Fruit fly (Drosophila melanogaster) whole organism, embryonic: ENCODE results near the gene Vps29.

Experiments
- BEAF-32 ChIP-seq: fragments of 200-800 bp; sonication (Bioruptor generic); optimal IDR thresholded peaks from 3 replicates; lab custom pipeline; 2017; ENCODE audit warnings: missing biosample characterization, missing genetic modification characterization, mild to moderate bottlenecking, moderate library complexity, missing genetic modification reagents
- CG10147 ChIP-seq: fragments of 200-800 bp; sonication (Bioruptor generic); optimal IDR thresholded peaks from 2 replicates; lab custom pipeline; 2019; ENCODE audit warnings: missing biosample characterization, mild to moderate bottlenecking, missing genetic modification characterization, moderate library complexity
- CG10654 ChIP-seq: fragments of 200-800 bp; sonication (Bioruptor generic); optimal IDR thresholded peaks from 2 replicates; lab custom pipeline; 2016; ENCODE audit warnings: missing biosample characterization, missing genetic modification characterization
- CG11695 ChIP-seq: fragments of 200-800 bp; sonication (Bioruptor generic); IDR thresholded peaks from 3 replicates; pipeline ENCODE4 v1.3.6; 2022; ENCODE audit warnings: missing biosample characterization, missing genetic modification characterization
- CG12071 ChIP-seq: fragments of 200-800 bp; sonication (Bioruptor generic); optimal IDR thresholded peaks from 3 replicates; lab custom pipeline; 2018; ENCODE audit warnings: missing biosample characterization, mild to moderate bottlenecking, missing genetic modification characterization
- CG13775 ChIP-seq: fragments of 200-800 bp; sonication (Bioruptor generic); optimal IDR thresholded peaks from 3 replicates; lab custom pipeline; 2017; ENCODE audit warnings: missing biosample characterization, mild to moderate bottlenecking, missing genetic modification characterization
- CG14965 ChIP-seq: fragments of 200-800 bp; sonication (Bioruptor generic); optimal IDR thresholded peaks from 2 replicates; lab custom pipeline; 2016; ENCODE audit warnings: missing biosample characterization, missing genetic modification characterization, borderline replicate concordance
- CG15269 ChIP-seq: fragments of 200-800 bp; sonication (Bioruptor generic); optimal IDR thresholded peaks from 2 replicates; lab custom pipeline; 2018; ENCODE audit warnings: missing biosample characterization, mild to moderate bottlenecking, missing genetic modification characterization, moderate library complexity
- CG17361 ChIP-seq: fragments of 200-800 bp; sonication (Bioruptor generic); IDR thresholded peaks from 3 replicates; pipeline ENCODE4 v1.3.6; 2022; ENCODE audit warnings: missing biosample characterization, missing genetic modification characterization
- CG18262 ChIP-seq: fragments of 200-800 bp; optimal IDR thresholded peaks from 3 replicates; lab custom pipeline; 2019; ENCODE audit warnings: missing biosample characterization, mild to moderate bottlenecking, missing genetic modification characterization, moderate library complexity
- CG18476 ChIP-seq: fragments of 200-800 bp; sonication (Bioruptor generic); optimal IDR thresholded peaks from 2 replicates; lab custom pipeline; 2016; ENCODE audit warnings: missing biosample characterization, mild to moderate bottlenecking, missing genetic modification characterization
- CG18599 ChIP-seq: fragments of 200-800 bp; sonication (Bioruptor generic); optimal IDR thresholded peaks from 3 replicates; lab custom pipeline; 2017; ENCODE audit warnings: missing biosample characterization, missing genetic modification characterization, mild to moderate bottlenecking, moderate library complexity, missing genetic modification reagents
- CG2678 ChIP-seq: fragments of 200-800 bp; sonication (Bioruptor generic); optimal IDR thresholded peaks from 3 replicates; lab custom pipeline; 2019; ENCODE audit warnings: missing biosample characterization, mild to moderate bottlenecking, missing genetic modification characterization, moderate library complexity
- CG30431 ChIP-seq: fragments of 200-800 bp; sonication (Bioruptor generic); optimal IDR thresholded peaks from 2 replicates; lab custom pipeline; 2017; ENCODE audit warnings: missing biosample characterization, missing genetic modification characterization
- CG3281 ChIP-seq: fragments of 200-800 bp; sonication (Bioruptor generic); optimal IDR thresholded peaks from 3 replicates; lab custom pipeline; 2017; ENCODE audit warnings: missing biosample characterization, mild to moderate bottlenecking, missing genetic modification characterization
- CG3726 ChIP-seq: fragments of 200-800 bp; sonication (Bioruptor generic); IDR thresholded peaks from 3 replicates; pipeline ENCODE4, ENCODE4 v1.3.6; 2022; ENCODE audit warnings: missing biosample characterization, missing genetic modification characterization
- CG3995 ChIP-seq: fragments of 200-800 bp; sonication (Bioruptor generic); optimal IDR thresholded peaks from 3 replicates; lab custom pipeline; 2016; ENCODE audit warnings: missing biosample characterization, missing genetic modification characterization
- CG4707 ChIP-seq: fragments of 200-800 bp; sonication (Bioruptor generic); optimal IDR thresholded peaks from 2 replicates; lab custom pipeline; 2018; ENCODE audit warnings: missing biosample characterization, mild to moderate bottlenecking, missing genetic modification characterization, moderate library complexity
- CG5953 ChIP-seq: fragments of 200-800 bp; sonication (Bioruptor generic); IDR thresholded peaks from 2 replicates; pipeline ENCODE4 v1.3.6; 2022; ENCODE audit warnings: missing biosample characterization, missing genetic modification characterization
- CG6689 ChIP-seq: fragments of 200-800 bp; sonication (Bioruptor generic); IDR thresholded peaks from 2 replicates; pipeline ENCODE4 v1.3.6; 2022; ENCODE audit warnings: missing biosample characterization, missing genetic modification characterization
- CG6765 ChIP-seq: fragments of 200-800 bp; sonication (Bioruptor generic); optimal IDR thresholded peaks from 3 replicates; lab custom pipeline; 2017; ENCODE audit warnings: missing biosample characterization, mild to moderate bottlenecking, missing genetic modification characterization
- CG7987 ChIP-seq: fragments of 200-800 bp; sonication (Bioruptor generic); optimal IDR thresholded peaks from 2 replicates; lab custom pipeline; 2018; ENCODE audit warnings: missing biosample characterization, mild to moderate bottlenecking, missing genetic modification characterization, moderate library complexity
- CG8290 ChIP-seq, 3 experiments: fragments of 200-800 bp; sonication (Bioruptor generic); optimal IDR thresholded peaks; 2 replicates each; lab custom pipeline; 2016 to 2019; ENCODE audit warnings: missing biosample characterization in 3 of 3, missing genetic modification characterization in 3 of 3, mild to moderate bottlenecking in 2 of 3, moderate library complexity in 1 of 3
- CG8478 ChIP-seq: fragments of >200 bp; optimal IDR thresholded peaks from 2 replicates; lab custom pipeline; 2018
- CG9215 ChIP-seq: fragments of 200-800 bp; sonication (Bioruptor generic); IDR thresholded peaks from 2 replicates; pipeline ENCODE4 v1.3.6; 2022; ENCODE audit warnings: missing biosample characterization, missing genetic modification characterization
- CrebB ChIP-seq: fragments of 200-800 bp; sonication (Bioruptor generic); optimal IDR thresholded peaks from 3 replicates; lab custom pipeline; 2018; ENCODE audit warnings: missing biosample characterization, mild to moderate bottlenecking, missing genetic modification characterization
- HLHmδ ChIP-seq: fragments of 200-800 bp; sonication (Bioruptor generic); optimal IDR thresholded peaks from 2 replicates; lab custom pipeline; 2018; ENCODE audit warnings: missing biosample characterization, mild to moderate bottlenecking, missing genetic modification characterization, moderate library complexity
- Hr78 ChIP-seq, 2 experiments: fragments of 200-800 bp in 1 of 2; fragments of >200 bp in 1 of 2; sonication (Bioruptor generic) in 1 of 2; optimal IDR thresholded peaks; 2 replicates each; lab custom pipeline; 2017 to 2019; ENCODE audit warnings: missing biosample characterization in 2 of 2, missing genetic modification characterization in 2 of 2, mild to moderate bottlenecking in 1 of 2, moderate library complexity in 1 of 2
- MBD-R2 ChIP-seq: fragments of 200-800 bp; sonication (Bioruptor generic); IDR thresholded peaks from 2 replicates; pipeline ENCODE4 v1.3.6; 2022; ENCODE audit warnings: missing biosample characterization, missing genetic modification characterization
- Meics ChIP-seq: fragments of 200-800 bp; sonication (Bioruptor generic); optimal IDR thresholded peaks from 2 replicates; lab custom pipeline; 2017; ENCODE audit warnings: missing biosample characterization, mild to moderate bottlenecking, missing genetic modification characterization
- NC2β ChIP-seq: fragments of 200-800 bp; sonication (Bioruptor generic); optimal IDR thresholded peaks from 2 replicates; lab custom pipeline; 2016; ENCODE audit warnings: missing biosample characterization, missing genetic modification characterization
- Tbp ChIP-seq: fragments of >200 bp; optimal IDR thresholded peaks from 2 replicates; lab custom pipeline; 2018; ENCODE audit warnings: missing biosample characterization, missing genetic modification characterization
- ac ChIP-seq: fragments of 200-800 bp; sonication (Bioruptor generic); optimal IDR thresholded peaks from 3 replicates; lab custom pipeline; 2017; ENCODE audit warnings: missing biosample characterization, mild to moderate bottlenecking, missing genetic modification characterization
- ato ChIP-seq: fragments of 200-800 bp; sonication (Bioruptor generic); IDR thresholded peaks from 2 replicates; pipeline ENCODE4 v1.3.6; 2022; ENCODE audit warnings: missing biosample characterization, missing genetic modification characterization; ENCODE audit not compliant: partially characterized antibody
- bcd ChIP-seq: fragments of 200-800 bp; sonication (Bioruptor generic); optimal IDR thresholded peaks from 2 replicates; lab custom pipeline; 2017; ENCODE audit warnings: missing biosample characterization, mild to moderate bottlenecking, missing genetic modification characterization
- ci ChIP-seq: fragments of 200-800 bp; sonication (Bioruptor generic); IDR thresholded peaks from 3 replicates; pipeline ENCODE4 v1.3.6; 2022; ENCODE audit warnings: missing biosample characterization, missing genetic modification characterization
- croc ChIP-seq: fragments of 200-800 bp; sonication (Bioruptor generic); conservative IDR thresholded peaks from 3 replicates; pipeline ENCODE4 v1.3.6; 2022; ENCODE audit warnings: missing biosample characterization, missing genetic modification characterization
- exex ChIP-seq: fragments of 200-800 bp; sonication (Bioruptor generic); optimal IDR thresholded peaks from 4 replicates; lab custom pipeline; 2018; ENCODE audit warnings: missing biosample characterization, mild to moderate bottlenecking, missing genetic modification characterization, moderate library complexity
- fd3F ChIP-seq: fragments of 200-800 bp; sonication (Bioruptor generic); optimal IDR thresholded peaks from 2 replicates; lab custom pipeline; 2018; ENCODE audit warnings: missing biosample characterization, mild to moderate bottlenecking, missing genetic modification characterization, moderate library complexity
- gro ChIP-seq: fragments of 200-800 bp; sonication (Bioruptor generic); optimal IDR thresholded peaks from 2 replicates; lab custom pipeline; 2016; ENCODE audit warnings: missing biosample characterization, missing genetic modification characterization
- lola ChIP-seq, 3 experiments: fragments of >200 bp in 2 of 3; fragments of 200-800 bp in 1 of 3; sonication (Bioruptor generic) in 1 of 3; optimal IDR thresholded peaks; 2 replicates each; lab custom pipeline; 2017 to 2019; ENCODE audit warnings: missing biosample characterization in 3 of 3, missing genetic modification characterization in 3 of 3, mild to moderate bottlenecking in 1 of 3, moderate library complexity in 1 of 3
- pum ChIP-seq: fragments of 200-800 bp; sonication (Bioruptor generic); optimal IDR thresholded peaks from 2 replicates; lab custom pipeline; 2016; ENCODE audit warnings: missing biosample characterization, missing genetic modification characterization
- shn ChIP-seq: fragments of 200-800 bp; sonication (Bioruptor generic); optimal IDR thresholded peaks from 3 replicates; lab custom pipeline; 2016; ENCODE audit warnings: missing biosample characterization, missing genetic modification characterization
- so ChIP-seq: fragments of 200-800 bp; sonication (Bioruptor generic); IDR thresholded peaks from 3 replicates; pipeline ENCODE4 v1.3.6; 2022; ENCODE audit warnings: missing biosample characterization, missing genetic modification characterization
- stc ChIP-seq: fragments of 200-800 bp; sonication (Bioruptor generic); IDR thresholded peaks from 2 replicates; pipeline ENCODE4 v1.3.6; 2022; ENCODE audit warnings: missing biosample characterization, missing genetic modification characterization
- toy ChIP-seq: fragments of 200-800 bp; sonication (Bioruptor generic); IDR thresholded peaks from 2 replicates; pipeline ENCODE4 v1.3.6; 2022; ENCODE audit warnings: missing biosample characterization, missing genetic modification characterization
- usp ChIP-seq: fragments of >200 bp; optimal IDR thresholded peaks from 2 replicates; lab custom pipeline; 2017; ENCODE audit warnings: missing biosample characterization, missing genetic modification characterization
- vnd ChIP-seq: fragments of 200-800 bp; sonication (Bioruptor generic); IDR thresholded peaks from 3 replicates; pipeline ENCODE4 v1.3.6; 2022; ENCODE audit warnings: missing biosample characterization, missing genetic modification characterization; ENCODE audit not compliant: partially characterized antibody
- zen2 ChIP-seq: fragments of 200-800 bp; sonication (Bioruptor generic); IDR thresholded peaks from 3 replicates; pipeline ENCODE4 v1.3.6; 2022; ENCODE audit warnings: missing biosample characterization, missing genetic modification characterization; ENCODE audit not compliant: partially characterized antibody

Gene Vps29

DNA sequence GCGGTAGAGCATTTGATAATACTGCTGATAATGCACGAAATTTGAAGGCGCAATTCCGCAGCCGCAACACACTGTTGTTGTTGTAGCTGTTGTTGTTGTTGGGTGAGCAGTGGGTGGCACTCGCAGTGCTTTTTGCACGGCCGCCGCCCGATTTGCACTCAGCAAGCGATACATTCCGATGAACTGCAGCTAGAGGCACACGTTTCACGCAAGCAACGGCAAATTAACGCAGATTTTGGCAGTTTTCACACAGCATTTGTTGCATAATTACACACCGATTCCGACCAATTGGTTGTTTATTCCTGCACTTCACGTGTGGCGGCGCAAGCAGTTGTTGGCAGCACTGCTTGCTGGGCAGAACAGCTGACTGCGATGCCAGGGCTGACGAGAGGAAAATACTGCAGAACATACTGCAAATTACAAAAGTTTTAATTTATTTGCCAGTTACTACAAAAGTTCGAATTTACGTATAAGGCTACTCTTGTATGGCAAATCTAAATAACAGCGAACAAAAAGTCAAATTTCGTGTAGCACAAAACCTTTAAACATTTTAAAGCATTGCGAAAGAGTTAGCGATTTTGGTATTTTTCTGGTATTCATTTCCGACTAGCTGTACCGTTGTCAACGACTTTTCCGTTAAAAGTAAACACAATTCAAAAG, 42.4 kb upstream of the Vps29 start, which contains the start of the genes PolrMT and CG14339 (continued):
- TF ChIP-seq CG12071 (GFP tag; lab: Kevin White, UChicago) (no peak), Hr78 (GFP tag; optimal IDR thresholded peaks at IDR 0.05; lab: Kevin White, UChicago) (no peak), CG30431 (GFP tag; lab: Kevin White, UChicago) (no peak), Tbp (GFP tag; lab: Kevin White, UChicago) (no peak), CG18476 (GFP tag; lab: Kevin White, UChicago) (no peak), CG3281 (GFP tag; lab: Kevin White, UChicago) (no peak), so (no peak), usp (GFP tag; lab: Kevin White, UChicago) (no peak), MBD-R2 (GFP tag; lab: Robert Waterston, UW) (peak; percentile 94), HLHmδ (GFP tag; lab: Kevin White, UChicago) (no peak), stc (GFP tag; lab: Robert Waterston, UW) (no peak), lola (GFP tag; optimal IDR thresholded peaks at IDR 0.05; lab: Kevin White, UChicago) (no peak), Meics (GFP tag; lab: Kevin White, UChicago) (peak; percentile 11), CG18599 (GFP tag; lab: Kevin White, UChicago) (no peak), CG18262 (tag; lab: Kevin White, UChicago) (no peak), CrebB (tag; lab: Kevin White, UChicago) (no peak), toy (GFP tag; lab: Robert Waterston, UW) (no peak), fd3F (GFP tag; lab: Kevin White, UChicago) (no peak), CG17361 (GFP tag; lab: Robert Waterston, UW) (no peak), CG6689 (GFP tag; lab: Robert Waterston, UW) (no peak), croc (GFP tag; lab: Robert Waterston, UW) (no peak; the same call in 2 of the 3 replicates), CG2678 (tag; lab: Kevin White, UChicago) (no peak), CG3726 (GFP tag; lab: Robert Waterston, UW) (no peak), CG8290 (GFP tag; optimal IDR thresholded peaks at IDR 0.05; lab: Kevin White, UChicago) (no peak), CG8290 (tag; optimal IDR thresholded peaks at IDR 0.05; lab: Kevin White, UChicago) (no peak), exex (tag; lab: Kevin White, UChicago) (peak; percentile 15), NC2β (GFP tag; lab: Kevin White, UChicago) (peak; percentile 65), CG6765 (no peak), ci (0 out of 3 replicates have a peak, but pooled peaks have one; percentile 15), CG10654 (peak; percentile 28), CG13775 (GFP tag; lab: Kevin White, UChicago) (peak; percentile 34), CG10147 (GFP tag; lab: Kevin White, UChicago) (no peak), CG7987 (GFP tag; lab: Kevin White, UChicago) (peak; percentile 8), bcd (no peak), shn (GFP tag; lab: Kevin White, UChicago) (peak; percentile 25), CG4707 (GFP tag; lab: Kevin White, UChicago) (no peak), CG9215 (no peak), ac (GFP tag; lab: Kevin White, UChicago) (no peak), CG14965 (GFP tag; lab: Kevin White, UChicago) (no peak), CG5953 (no peak), CG15269 (tag; lab: Kevin White, UChicago) (no peak), CG3995 (GFP tag; lab: Kevin White, UChicago) (peak; percentile 45), gro (GFP tag; lab: Kevin White, UChicago) (no peak), BEAF-32 (GFP tag; lab: Kevin White, UChicago) (peak; percentile 41), pum (GFP tag; lab: Kevin White, UChicago) (peak; percentile 33), ato (GFP tag; lab: Robert Waterston, UW) (no peak), zen2 (GFP tag; lab: Robert Waterston, UW) (no peak), CG8478 (lab: Kevin White, UChicago) (no peak), CG11695 (GFP tag; lab: Robert Waterston, UW) (no peak), vnd (GFP tag; lab: Robert Waterston, UW) (no peak)
